Worm (Caenorhabditis elegans): Measurements from ENCODE around the gene col-148.

Gene col-148

DNA sequence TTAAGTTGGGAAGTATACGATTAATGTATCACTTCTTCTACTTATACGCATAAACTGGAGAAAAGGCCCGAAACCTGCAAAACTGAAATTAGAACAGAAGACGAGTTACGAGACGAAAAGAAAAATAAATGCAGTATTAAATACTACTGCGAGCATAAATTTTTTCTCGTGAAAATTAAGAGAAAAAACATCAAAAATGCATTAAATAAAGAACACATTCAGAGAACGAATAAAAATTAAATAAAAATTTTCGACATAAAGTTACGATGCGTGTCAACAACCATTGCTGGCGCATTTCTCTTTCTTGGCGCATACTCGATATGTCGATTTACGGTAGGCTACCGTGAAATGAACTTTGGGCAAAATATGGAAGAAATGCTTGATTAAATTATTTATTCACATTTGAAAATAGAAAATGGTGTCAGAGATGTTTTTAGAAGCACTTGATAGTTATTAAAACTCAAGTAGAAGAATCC lies 36.7 kb upstream of the col-148 start, which contains the start of the genes ZK856.19 and ZK856.11 (continued):
- TF ChIP-seq lin-13 (GFP tag; optimal IDR thresholded peaks at IDR 0.05) (no peak), nhr-102 (tag; optimal IDR thresholded peaks at IDR 0.05) (peak; percentile 64), zip-2 (tag; optimal IDR thresholded peaks at IDR 0.05) (no peak), set-16 (GFP tag; IDR thresholded peaks at IDR 0.05) (no peak), cey-2 (tag; optimal IDR thresholded peaks at IDR 0.05; ENCODE audit: borderline replicate concordance, insufficient read depth) (no peak), madf-9 (GFP tag; conservative IDR thresholded peaks at IDR 0.05) (no peak), egl-43 (GFP tag; IDR thresholded peaks at IDR 0.05) (no peak), dmd-6 (GFP tag; IDR thresholded peaks at IDR 0.05) (peak; percentile 42; the same call in 1 of the 2 replicates), zfp-3 (GFP tag; conservative IDR thresholded peaks at IDR 0.05) (no peak), aha-1 (tag) (no peak), ZK546.5 (tag; optimal IDR thresholded peaks at IDR 0.05) (no peak), mep-1 (tag; optimal IDR thresholded peaks at IDR 0.05) (peak; percentile 57), Y105C5A.15 (GFP tag; IDR thresholded peaks at IDR 0.05) (no peak), hlh-11 (tag; optimal IDR thresholded peaks at IDR 0.05) (peak; percentile 35), saeg-2 (GFP tag; IDR thresholded peaks at IDR 0.05) (no peak), dmd-9 (GFP tag; IDR thresholded peaks at IDR 0.05) (no peak), nhr-25 (tag; optimal IDR thresholded peaks at IDR 0.05; ENCODE audit: borderline replicate concordance, insufficient read depth) (no peak), dve-1 (tag; optimal IDR thresholded peaks at IDR 0.05; ENCODE audit: insufficient read depth) (peak; percentile 44), R02D3.7 (tag; optimal IDR thresholded peaks at IDR 0.05) (peak; percentile 13), nhr-42 (GFP tag; IDR thresholded peaks at IDR 0.05) (no peak), skn-1 (tag; optimal IDR thresholded peaks at IDR 0.05) (no peak), madf-5 (GFP tag; IDR thresholded peaks at IDR 0.05) (no peak), fkh-10 (GFP tag; optimal IDR thresholded peaks at IDR 0.05) (no peak), daf-12 (tag; optimal IDR thresholded peaks at IDR 0.05) (no peak), T20F7.1 (GFP tag; optimal IDR thresholded peaks at IDR 0.05) (peak; percentile 42), spr-1 (tag; optimal IDR thresholded peaks at IDR 0.05) (no peak), tag-97 (GFP tag; IDR thresholded peaks at IDR 0.05) (no peak), ceh-82 (tag; optimal IDR thresholded peaks at IDR 0.05) (no peak), lsy-2 (tag; optimal IDR thresholded peaks at IDR 0.05) (peak in 1 of 2 experiments; percentile 85), nhr-77 (tag; optimal IDR thresholded peaks at IDR 0.05) (peak; percentile 10)

- no peak for TF ChIP-seq lin-13 (GFP tag; optimal IDR thresholded peaks at IDR 0.05)
- no peak for TF ChIP-seq F49E8.2 (tag; optimal IDR thresholded peaks at IDR 0.05; ENCODE audit: borderline replicate concordance)
- no peak for TF ChIP-seq F26F4.8 (GFP tag; conservative IDR thresholded peaks at IDR 0.05)
- TF ChIP-seq ceh-82 (tag; optimal IDR thresholded peaks at IDR 0.05): no peak
- no peak for TF ChIP-seq nhr-111 (GFP tag; optimal IDR thresholded peaks at IDR 0.05)
- no peak for TF ChIP-seq unc-62 (GFP tag; optimal IDR thresholded peaks at IDR 0.05 in 1 of 2)
- no peak for TF ChIP-seq unc-62 (tag; optimal IDR thresholded peaks at IDR 0.05)
- no peak for TF ChIP-seq lir-3 (tag; optimal IDR thresholded peaks at IDR 0.05)
- no peak for TF ChIP-seq nhr-77 (tag; optimal IDR thresholded peaks at IDR 0.05)
- no peak for TF ChIP-seq tra-1 (GFP tag; IDR thresholded peaks at IDR 0.05)
- no peak for TF ChIP-seq sdz-12 (GFP tag; optimal IDR thresholded peaks at IDR 0.05)
- TF ChIP-seq hif-1 (tag; optimal IDR thresholded peaks at IDR 0.05): no peak
- TF ChIP-seq spr-1 (tag; optimal IDR thresholded peaks at IDR 0.05): no peak
- TF ChIP-seq nhr-28 (tag; optimal IDR thresholded peaks at IDR 0.05): no peak
- TF ChIP-seq dmd-9 (GFP tag; IDR thresholded peaks at IDR 0.05): no peak
These were observed 36.1 kb upstream of the col-148 start, which contains the start of gene ZK856.16 for ce11 chrV:10205483-10205882. ZK856.16 (minus strand) TSS chrV:10205583.

All from whole organism, L4 larva.